Worm (Caenorhabditis elegans) whole organism, mixed stage, embryonic: ENCODE measurements around the gene clec-146.
A peak's percentile ranks its signal among the peaks of the same experiment; 100 is the strongest.

Source experiments
- M03D4.4 ChIP-seq: sonication (generic microtip); optimal IDR thresholded peaks from 2 replicates; lab custom pipeline; 2017; ENCODE audit warnings: mild to moderate bottlenecking, missing genetic modification characterization, missing compliant biosample characterization
- bed-3 ChIP-seq: fragments of 200-800 bp; sonication (Bioruptor generic); optimal IDR thresholded peaks from 3 replicates; lab custom pipeline; 2018; ENCODE audit warnings: mild to moderate bottlenecking, missing genetic modification characterization, moderate library complexity, missing compliant biosample characterization
- blmp-1 ChIP-seq: fragments of 150-350 bp; optimal IDR thresholded peaks from 2 replicates; lab custom pipeline; 2014; ENCODE audit warnings: missing biosample characterization, missing genetic modification characterization
- ceh-39 ChIP-seq: fragments of 150-350 bp; optimal IDR thresholded peaks from 2 replicates; lab custom pipeline; 2014; ENCODE audit warnings: missing biosample characterization, missing genetic modification characterization
- ceh-43 ChIP-seq: fragments of 200-800 bp; sonication (Bioruptor generic); optimal IDR thresholded peaks from 2 replicates; lab custom pipeline; 2018; ENCODE audit warnings: mild to moderate bottlenecking, missing genetic modification characterization, moderate library complexity, missing compliant biosample characterization
- ceh-83 ChIP-seq: fragments of 200-800 bp; sonication (Bioruptor generic); optimal IDR thresholded peaks from 2 replicates; lab custom pipeline; 2018; ENCODE audit warnings: mild to moderate bottlenecking, missing genetic modification characterization, missing compliant biosample characterization
- ces-1 ChIP-seq: fragments of 150-350 bp; optimal IDR thresholded peaks from 2 replicates; lab custom pipeline; 2014; ENCODE audit warnings: missing biosample characterization, missing genetic modification reagents, missing genetic modification characterization
- cnd-1 ChIP-seq: fragments of 200-800 bp; sonication (Bioruptor generic); optimal IDR thresholded peaks from 2 replicates; lab custom pipeline; 2018; ENCODE audit warnings: mild to moderate bottlenecking, missing genetic modification characterization, missing compliant biosample characterization
- drap-1 ChIP-seq: fragments of 200-800 bp; sonication (Bioruptor generic); optimal IDR thresholded peaks from 3 replicates; lab custom pipeline; 2018; ENCODE audit warnings: mild to moderate bottlenecking, missing genetic modification characterization, missing compliant biosample characterization
- elt-1 ChIP-seq: sonication (generic microtip); optimal IDR thresholded peaks from 2 replicates; lab custom pipeline; 2017; ENCODE audit warnings: missing genetic modification characterization, mild to moderate bottlenecking, missing compliant biosample characterization, antibody characterized with exemption, moderate library complexity, borderline replicate concordance; ENCODE audit not compliant: insufficient read depth
- elt-3 ChIP-seq: fragments of 150-350 bp; optimal IDR thresholded peaks from 2 replicates; lab custom pipeline; 2014; ENCODE audit warnings: missing biosample characterization, missing genetic modification characterization
- flh-1 ChIP-seq: fragments of 200-800 bp; sonication (Bioruptor generic); optimal IDR thresholded peaks from 2 replicates; lab custom pipeline; 2018; ENCODE audit warnings: mild to moderate bottlenecking, missing genetic modification characterization, moderate library complexity, missing compliant biosample characterization
- ham-2 ChIP-seq: fragments of 200-800 bp; sonication (Bioruptor generic); optimal IDR thresholded peaks from 2 replicates; lab custom pipeline; 2018; ENCODE audit warnings: mild to moderate bottlenecking, missing genetic modification characterization, missing compliant biosample characterization
- hlh-1 ChIP-seq: fragments of 150-350 bp; optimal IDR thresholded peaks from 2 replicates; lab custom pipeline; 2014; ENCODE audit warnings: missing biosample characterization, missing genetic modification reagents, missing genetic modification characterization
- lin-13 ChIP-seq: fragments of 150-350 bp; optimal IDR thresholded peaks from 2 replicates; lab custom pipeline; 2014; ENCODE audit warnings: missing biosample characterization, missing genetic modification characterization
- lin-32 ChIP-seq: fragments of 200-800 bp; sonication (Bioruptor generic); optimal IDR thresholded peaks from 2 replicates; lab custom pipeline; 2018; ENCODE audit warnings: mild to moderate bottlenecking, missing genetic modification characterization, missing compliant biosample characterization
- lsy-2 ChIP-seq: fragments of 150-350 bp; optimal IDR thresholded peaks from 2 replicates; lab custom pipeline; 2014; ENCODE audit warnings: missing biosample characterization, missing genetic modification characterization
- mab-5 ChIP-seq: fragments of 150-350 bp; optimal IDR thresholded peaks from 2 replicates; lab custom pipeline; 2014; ENCODE audit warnings: missing biosample characterization, missing genetic modification characterization
- mep-1 ChIP-seq: fragments of 150-350 bp; optimal IDR thresholded peaks from 2 replicates; lab custom pipeline; 2017; ENCODE audit warnings: missing biosample characterization, missing genetic modification reagents, missing genetic modification characterization, inconsistent platforms
- mls-2 ChIP-seq: sonication (generic microtip); optimal IDR thresholded peaks from 2 replicates; lab custom pipeline; 2016; ENCODE audit warnings: mild to moderate bottlenecking, missing genetic modification characterization, moderate library complexity, missing compliant biosample characterization
- nhr-12 ChIP-seq: fragments of 150-350 bp; optimal IDR thresholded peaks from 2 replicates; lab custom pipeline; 2014; ENCODE audit warnings: missing biosample characterization, missing genetic modification characterization
- nhr-2 ChIP-seq: fragments of 150-350 bp; optimal IDR thresholded peaks from 2 replicates; lab custom pipeline; 2014; ENCODE audit warnings: missing biosample characterization, missing genetic modification characterization
- nhr-237 ChIP-seq: fragments of 150-350 bp; optimal IDR thresholded peaks from 2 replicates; lab custom pipeline; 2014; ENCODE audit warnings: missing biosample characterization, missing genetic modification characterization
- nhr-28 ChIP-seq: fragments of 150-350 bp; optimal IDR thresholded peaks from 2 replicates; lab custom pipeline; 2014; ENCODE audit warnings: missing biosample characterization, missing genetic modification characterization
- nhr-76 ChIP-seq: sonication (generic microtip); optimal IDR thresholded peaks from 2 replicates; lab custom pipeline; 2017; ENCODE audit warnings: missing biosample characterization, missing genetic modification characterization
- pha-4 ChIP-seq: fragments of 150-350 bp; optimal IDR thresholded peaks from 2 replicates; lab custom pipeline; 2018; ENCODE audit warnings: missing biosample characterization, missing genetic modification reagents, missing genetic modification characterization
- sem-2 ChIP-seq: fragments of 200-800 bp; sonication (Bioruptor generic); optimal IDR thresholded peaks from 2 replicates; lab custom pipeline; 2018; ENCODE audit warnings: mild to moderate bottlenecking, missing genetic modification characterization, missing compliant biosample characterization
- snpc-4 ChIP-seq: fragments of 150-350 bp; optimal IDR thresholded peaks from 2 replicates; lab custom pipeline; 2014; ENCODE audit warnings: missing biosample characterization, missing genetic modification characterization
- sptf-1 ChIP-seq: sonication (generic microtip); optimal IDR thresholded peaks from 2 replicates; lab custom pipeline; 2017; ENCODE audit warnings: mild to moderate bottlenecking, missing genetic modification characterization, moderate library complexity, missing compliant biosample characterization
- tbx-8 ChIP-seq: fragments of 200-800 bp; sonication (Bioruptor generic); optimal IDR thresholded peaks from 2 replicates; lab custom pipeline; 2018; ENCODE audit warnings: mild to moderate bottlenecking, missing genetic modification characterization, moderate library complexity, missing compliant biosample characterization
- unc-120 ChIP-seq: sonication (generic microtip); optimal IDR thresholded peaks from 2 replicates; lab custom pipeline; 2017; ENCODE audit warnings: missing genetic modification characterization, missing compliant biosample characterization; ENCODE audit not compliant: poor library complexity, severe bottlenecking
- unc-39 ChIP-seq: fragments of 150-350 bp; optimal IDR thresholded peaks from 2 replicates; lab custom pipeline; 2014; ENCODE audit warnings: missing biosample characterization, missing genetic modification characterization
- unc-62 ChIP-seq: fragments of 150-350 bp; optimal IDR thresholded peaks from 2 replicates; lab custom pipeline; 2014; ENCODE audit warnings: missing biosample characterization, missing genetic modification reagents, missing genetic modification characterization
- zip-8 ChIP-seq: fragments of 150-350 bp; optimal IDR thresholded peaks from 2 replicates; lab custom pipeline; 2014; ENCODE audit warnings: missing biosample characterization, missing genetic modification characterization
- ztf-11 ChIP-seq: fragments of 150-350 bp; optimal IDR thresholded peaks from 2 replicates; lab custom pipeline; 2014; ENCODE audit warnings: missing biosample characterization, missing genetic modification characterization

clec-146 gene

DNA sequence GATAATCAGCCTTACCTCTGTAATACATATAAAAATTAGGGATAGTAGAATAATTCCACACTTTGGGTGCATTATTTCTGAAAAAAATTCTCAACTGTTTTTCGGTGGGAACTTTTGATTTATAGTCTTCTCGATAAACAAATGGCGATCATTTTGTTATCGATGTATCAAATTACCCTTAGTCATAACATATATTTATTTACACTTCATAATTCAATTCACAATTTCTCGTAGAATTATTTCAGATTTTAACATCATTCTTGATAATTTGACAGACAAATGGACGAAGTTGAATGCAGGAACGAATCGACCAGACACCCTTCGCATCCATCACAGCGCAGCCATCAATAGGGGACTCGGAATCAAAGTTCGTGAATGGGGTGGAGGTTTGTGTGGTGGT is 3.1 kb downstream of the clec-146 start, which contains the start of gene clec-145:
Gene clec-145, minus strand, starts transcription at position 101 of the 400 bp plus-strand sequence.
- TF ChIP-seq mab-5 (tag; lab: Kevin White, UChicago) (no peak), hlh-1 (tag; lab: Kevin White, UChicago) (no peak), nhr-2 (tag; lab: Kevin White, UChicago) (no peak), sem-2 (GFP tag; lab: Kevin White, UChicago) (no peak), nhr-76 (tag; lab: Kevin White, UChicago) (no peak), unc-39 (no peak), ces-1 (GFP tag; lab: Kevin White, UChicago) (no peak), lin-32 (no peak), ceh-39 (no peak), lsy-2 (tag; lab: Kevin White, UChicago) (no peak), drap-1 (GFP tag; lab: Kevin White, UChicago) (no peak), M03D4.4 (tag; lab: Kevin White, UChicago) (no peak), mep-1 (tag; lab: Kevin White, UChicago) (no peak), sptf-1 (tag; lab: Kevin White, UChicago) (no peak), lin-13 (tag; lab: Kevin White, UChicago) (no peak), elt-3 (tag; lab: Kevin White, UChicago) (no peak), blmp-1 (tag; lab: Kevin White, UChicago) (no peak), nhr-12 (tag; lab: Kevin White, UChicago) (no peak), zip-8 (tag; lab: Kevin White, UChicago) (no peak), unc-62 (GFP tag; lab: Kevin White, UChicago) (no peak)

DNA sequence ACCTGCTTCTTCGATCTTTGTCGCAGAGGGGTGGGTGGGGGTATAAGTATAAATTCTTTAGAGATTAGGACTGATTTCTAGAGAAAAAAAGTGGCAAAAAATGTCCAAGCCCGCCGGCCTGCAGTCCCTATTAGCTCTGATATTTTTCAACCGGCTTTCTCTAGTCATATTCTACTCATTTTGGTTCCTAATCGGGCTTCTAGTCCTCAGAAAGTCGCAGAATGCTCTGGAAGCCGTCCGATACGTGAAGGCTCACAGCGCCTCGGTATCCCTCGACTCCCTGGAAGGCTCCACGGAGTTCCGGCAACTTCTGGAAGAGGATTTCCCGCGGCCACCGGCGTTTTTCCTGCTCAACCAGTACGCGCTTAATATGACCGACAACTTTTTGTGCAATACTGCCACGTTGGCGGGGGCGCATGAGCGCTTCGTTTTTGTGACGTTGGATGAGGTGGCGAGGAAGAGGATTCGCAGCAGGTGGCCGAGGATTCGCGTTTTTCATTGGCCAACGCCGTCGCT is 7.9 kb downstream of the clec-146 start, which contains the start of gene Y48E1B.8:
Gene Y48E1B.8, plus strand, starts transcription at position 51 of the 516 bp plus-strand sequence.
- TF ChIP-seq cnd-1 (no peak), sptf-1 (tag; lab: Kevin White, UChicago) (no peak), ceh-43 (GFP tag; lab: Kevin White, UChicago) (no peak), ces-1 (GFP tag; lab: Kevin White, UChicago) (no peak), bed-3 (no peak)

DNA sequence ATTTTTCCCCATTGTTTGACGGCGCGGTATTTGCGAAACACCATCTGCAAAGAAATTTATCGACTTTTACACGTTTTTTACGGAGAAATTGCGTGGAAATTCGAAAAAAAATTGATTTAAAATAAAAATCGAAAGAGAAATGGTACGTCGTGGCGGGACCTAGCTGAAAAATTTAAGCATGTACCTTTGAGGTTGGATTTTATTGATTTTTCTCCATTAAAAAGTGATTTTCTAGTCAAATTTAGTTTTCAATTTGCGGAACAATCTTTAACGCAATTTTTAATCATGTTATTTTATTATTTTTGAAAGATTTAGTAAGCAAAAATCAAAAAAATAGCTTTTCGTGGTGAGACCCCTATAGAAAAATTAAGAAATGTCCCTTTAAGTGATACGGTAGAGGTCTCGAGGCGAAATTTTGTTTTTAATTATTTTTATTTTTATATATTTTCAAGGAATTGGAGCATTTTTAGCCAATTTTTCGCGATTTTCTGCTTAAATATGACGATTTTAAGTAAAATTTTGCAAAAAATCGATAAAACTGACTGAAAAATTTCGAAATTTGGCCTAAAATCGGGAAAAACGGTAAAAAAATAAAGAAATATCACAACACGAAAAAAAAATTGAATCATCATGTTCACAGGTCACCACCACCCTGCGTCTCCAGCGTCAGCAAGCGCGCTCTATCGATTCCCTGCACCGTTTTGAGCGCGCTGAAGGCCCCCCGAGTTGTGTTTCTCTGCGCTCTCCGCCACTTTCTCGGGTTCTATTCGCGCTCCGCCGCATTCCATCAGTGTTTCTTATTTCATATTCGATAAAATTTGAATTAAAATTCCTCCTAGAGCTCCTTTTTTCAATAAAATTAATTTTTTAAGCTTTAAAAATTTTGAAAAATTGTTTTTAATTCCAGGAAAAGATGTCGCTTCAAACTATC is 18.3 kb downstream of the clec-146 start, which contains the start of the genes mrpl-37 and lin-38:
Gene mrpl-37, minus strand, starts transcription at position 51 of the 931 bp plus-strand sequence.
Gene lin-38, plus strand, starts transcription at position 908 of the 931 bp plus-strand sequence.
- TF ChIP-seq unc-39 (no peak), lsy-2 (tag; lab: Kevin White, UChicago) (peak; percentile 60), nhr-237 (peak; percentile 77), mep-1 (tag; lab: Kevin White, UChicago) (peak; percentile 92), ceh-83 (GFP tag; lab: Kevin White, UChicago) (no peak), drap-1 (GFP tag; lab: Kevin White, UChicago) (no peak), nhr-12 (tag; lab: Kevin White, UChicago) (no peak), pha-4 (peak; percentile 66), ham-2 (GFP tag; lab: Kevin White, UChicago) (no peak), cnd-1 (no peak), ces-1 (GFP tag; lab: Kevin White, UChicago) (peak; percentile 75), nhr-76 (tag; lab: Kevin White, UChicago) (no peak), ceh-39 (peak; percentile 33), nhr-28 (tag; lab: Kevin White, UChicago) (no peak), sem-2 (GFP tag; lab: Kevin White, UChicago) (no peak), snpc-4 (tag; lab: Kevin White, UChicago) (no peak), hlh-1 (tag; lab: Kevin White, UChicago) (peak; percentile 49), elt-1 (tag; lab: Kevin White, UChicago) (no peak), zip-8 (tag; lab: Kevin White, UChicago) (no peak), flh-1 (GFP tag; lab: Kevin White, UChicago) (no peak), lin-32 (no peak), ceh-43 (GFP tag; lab: Kevin White, UChicago) (no peak), elt-3 (tag; lab: Kevin White, UChicago) (no peak), mab-5 (tag; lab: Kevin White, UChicago) (no peak), tbx-8 (no peak), lin-13 (tag; lab: Kevin White, UChicago) (peak; percentile 53), mls-2 (tag; lab: Kevin White, UChicago) (no peak), unc-120 (tag; lab: Kevin White, UChicago) (peak; percentile 60), blmp-1 (tag; lab: Kevin White, UChicago) (no peak), unc-62 (GFP tag; lab: Kevin White, UChicago) (no peak), M03D4.4 (tag; lab: Kevin White, UChicago) (no peak), sptf-1 (tag; lab: Kevin White, UChicago) (no peak), nhr-2 (tag; lab: Kevin White, UChicago) (no peak), ztf-11 (tag; lab: Kevin White, UChicago) (no peak), bed-3 (no peak)
